Fruit fly (Drosophila melanogaster): ENCODE data around the gene Bre1.

Bre1 gene

dm6 chr3L:5785237-5786062, 8.5 kb downstream of the Bre1 start (continued):
- TF ChIP-seq Doc2 (GFP tag; IDR thresholded peaks at IDR 0.05) (no peak), ERR (GFP tag; optimal IDR thresholded peaks at IDR 0.05) (no peak), slbo (GFP tag; IDR thresholded peaks at IDR 0.05) (0 out of 2 replicates have a peak, but pooled peaks have one; percentile 14), HLH4C (GFP tag; IDR thresholded peaks at IDR 0.05; ENCODE audit: partially characterized antibody) (no peak), CG17359 (tag; optimal IDR thresholded peaks at IDR 0.05) (peak; percentile 17), CG31441 (GFP tag; IDR thresholded peaks at IDR 0.05) (no peak), Nf-YB (GFP tag; optimal IDR thresholded peaks at IDR 0.05) (peak; percentile 34), CG3838 (GFP tag; optimal IDR thresholded peaks at IDR 0.05) (no peak), Camta (GFP tag; optimal IDR thresholded peaks at IDR 0.05) (no peak), psq (GFP tag; optimal IDR thresholded peaks at IDR 0.05) (no peak), vnd (GFP tag; IDR thresholded peaks at IDR 0.05; ENCODE audit: partially characterized antibody) (no peak), inv (GFP tag; IDR thresholded peaks at IDR 0.05; ENCODE audit: partially characterized antibody) (no peak), Nf-YC (tag; optimal IDR thresholded peaks at IDR 0.05) (peak; percentile 41), CG9215 (GFP tag; IDR thresholded peaks at IDR 0.05) (no peak), CG9727 (GFP tag; optimal IDR thresholded peaks at IDR 0.05) (peak; percentile 34), Bteb2 (GFP tag; optimal IDR thresholded peaks at IDR 0.05) (no peak), CG1233 (GFP tag; optimal IDR thresholded peaks at IDR 0.05) (peak; percentile 26), CrebB (tag; optimal IDR thresholded peaks at IDR 0.05) (no peak), CG1603 (tag; optimal IDR thresholded peaks at IDR 0.05) (peak; percentile 30), nom (GFP tag; optimal IDR thresholded peaks at IDR 0.05) (no peak), Sry-β (GFP tag; optimal IDR thresholded peaks at IDR 0.05) (peak; percentile 57), Elba2 (GFP tag; optimal IDR thresholded peaks at IDR 0.05) (no peak), CG10321 (GFP tag; IDR thresholded peaks at IDR 0.05) (peak; percentile 44), CG17186 (GFP tag; optimal IDR thresholded peaks at IDR 0.05) (no peak), trh (GFP tag; optimal IDR thresholded peaks at IDR 0.05) (no peak), CG2116 (GFP tag; optimal IDR thresholded peaks at IDR 0.05) (no peak), ci (GFP tag; IDR thresholded peaks at IDR 0.05) (0 out of 3 replicates have a peak, but pooled peaks have one; percentile 21), CG7839 (tag; optimal IDR thresholded peaks at IDR 0.05) (no peak), Lpt (GFP tag; optimal IDR thresholded peaks at IDR 0.05) (no peak), CG8924 (tag; optimal IDR thresholded peaks at IDR 0.05) (no peak), Ets65A (GFP tag) (peak; percentile 58), MTF-1 (GFP tag; optimal IDR thresholded peaks at IDR 0.05; ENCODE audit: borderline replicate concordance) (peak; percentile 6), aop (GFP tag; IDR thresholded peaks at IDR 0.05) (no peak), sens (GFP tag) (peak; percentile 85), CG4404 (GFP tag; IDR thresholded peaks at IDR 0.05) (no peak), CG30020 (tag; optimal IDR thresholded peaks at IDR 0.05) (no peak), Tbp (GFP tag; optimal IDR thresholded peaks at IDR 0.05) (no peak), CG12391 (tag; optimal IDR thresholded peaks at IDR 0.05) (no peak), PHDP (tag; optimal IDR thresholded peaks at IDR 0.05) (peak; percentile 6)

All from whole organism, embryonic.